Fruit fly (Drosophila melanogaster) whole organism, embryonic: ENCODE data around the gene CG14439.

Experiments used
- Ada2b ChIP-seq: fragments of 200-800 bp; sonication (Bioruptor generic); IDR thresholded peaks from 2 replicates; pipeline ENCODE4 v1.3.6; 2022; ENCODE audit warnings: missing biosample characterization, missing genetic modification characterization
- Atf3 ChIP-seq: fragments of 200-800 bp; sonication (Bioruptor generic); optimal IDR thresholded peaks from 3 replicates; lab custom pipeline; 2016; ENCODE audit warnings: missing biosample characterization, missing genetic modification characterization
- CG10366 ChIP-seq: fragments of 200-800 bp; sonication (Bioruptor generic); IDR thresholded peaks from 2 replicates; pipeline ENCODE4 v1.3.6; 2022; ENCODE audit warnings: missing biosample characterization, missing genetic modification characterization
- CG10979 ChIP-seq: fragments of 200-800 bp; sonication (Bioruptor generic); optimal IDR thresholded peaks from 2 replicates; lab custom pipeline; 2018; ENCODE audit warnings: missing biosample characterization, mild to moderate bottlenecking, missing genetic modification characterization, moderate library complexity
- CG12219 ChIP-seq: fragments of 200-800 bp; sonication (Bioruptor generic); optimal IDR thresholded peaks from 3 replicates; lab custom pipeline; 2018; ENCODE audit warnings: missing biosample characterization, mild to moderate bottlenecking, missing genetic modification characterization
- CG12744 ChIP-seq: fragments of 200-800 bp; sonication (Bioruptor generic); optimal IDR thresholded peaks from 2 replicates; lab custom pipeline; 2016; ENCODE audit warnings: missing biosample characterization, missing genetic modification characterization
- CG13775 ChIP-seq: fragments of 200-800 bp; sonication (Bioruptor generic); optimal IDR thresholded peaks from 3 replicates; lab custom pipeline; 2017; ENCODE audit warnings: missing biosample characterization, mild to moderate bottlenecking, missing genetic modification characterization
- CG14965 ChIP-seq: fragments of 200-800 bp; sonication (Bioruptor generic); optimal IDR thresholded peaks from 2 replicates; lab custom pipeline; 2016; ENCODE audit warnings: missing biosample characterization, missing genetic modification characterization, borderline replicate concordance
- CG15269 ChIP-seq: fragments of 200-800 bp; sonication (Bioruptor generic); optimal IDR thresholded peaks from 2 replicates; lab custom pipeline; 2018; ENCODE audit warnings: missing biosample characterization, mild to moderate bottlenecking, missing genetic modification characterization, moderate library complexity
- CG16863 ChIP-seq: fragments of 200-800 bp; sonication (Bioruptor generic); optimal IDR thresholded peaks from 3 replicates; lab custom pipeline; 2016; ENCODE audit warnings: missing biosample characterization, missing genetic modification characterization
- CG2199 ChIP-seq: fragments of 200-800 bp; sonication (Bioruptor generic); IDR thresholded peaks from 3 replicates; pipeline ENCODE4 v1.3.6; 2022; ENCODE audit warnings: missing biosample characterization, missing genetic modification characterization
- CG34224 ChIP-seq: fragments of 200-800 bp; sonication (Bioruptor generic); IDR thresholded peaks from 3 replicates; pipeline ENCODE4 v1.3.6; 2022; ENCODE audit warnings: missing biosample characterization, missing genetic modification characterization; ENCODE audit not compliant: partially characterized antibody
- CG7786 ChIP-seq: fragments of 200-800 bp; sonication (Bioruptor generic); optimal IDR thresholded peaks from 2 replicates; lab custom pipeline; 2016; ENCODE audit warnings: missing biosample characterization, missing genetic modification characterization
- CG7963 ChIP-seq: fragments of 200-800 bp; sonication (Bioruptor generic); IDR thresholded peaks from 3 replicates; pipeline ENCODE4 v1.3.6; 2022; ENCODE audit warnings: missing biosample characterization, missing genetic modification characterization; ENCODE audit not compliant: partially characterized antibody
- CG8290 ChIP-seq, 3 experiments: fragments of 200-800 bp; sonication (Bioruptor generic); optimal IDR thresholded peaks; 2 replicates each; lab custom pipeline; 2016 to 2019; ENCODE audit warnings: missing biosample characterization in 3 of 3, missing genetic modification characterization in 3 of 3, mild to moderate bottlenecking in 2 of 3, moderate library complexity in 1 of 3
- CG8944 ChIP-seq: fragments of 200-800 bp; sonication (Bioruptor generic); optimal IDR thresholded peaks from 3 replicates; lab custom pipeline; 2016; ENCODE audit warnings: missing biosample characterization, missing genetic modification characterization
- CTCF ChIP-seq: fragments of 200-800 bp; sonication (Bioruptor generic); optimal IDR thresholded peaks from 2 replicates; lab custom pipeline; 2017; ENCODE audit warnings: missing biosample characterization, mild to moderate bottlenecking, missing genetic modification characterization, moderate library complexity
- Dbx ChIP-seq: fragments of 200-800 bp; sonication (Bioruptor generic); IDR thresholded peaks from 3 replicates; pipeline ENCODE4 v1.3.6; 2022; ENCODE audit warnings: missing biosample characterization, missing genetic modification characterization
- Doc3 ChIP-seq: fragments of 200-800 bp; sonication (Bioruptor generic); IDR thresholded peaks from 3 replicates; pipeline ENCODE4 v1.3.6; 2022; ENCODE audit warnings: missing biosample characterization, missing genetic modification characterization; ENCODE audit not compliant: partially characterized antibody
- Fer3 ChIP-seq: fragments of 200-800 bp; sonication (Bioruptor generic); optimal IDR thresholded peaks from 2 replicates; lab custom pipeline; 2018; ENCODE audit warnings: missing biosample characterization, mild to moderate bottlenecking, missing genetic modification characterization, moderate library complexity
- Hand ChIP-seq: fragments of 200-800 bp; sonication (Bioruptor generic); optimal IDR thresholded peaks from 2 replicates; lab custom pipeline; 2017; ENCODE audit warnings: mild to moderate bottlenecking, missing biosample characterization, missing genetic modification reagents, missing genetic modification characterization
- Lpt ChIP-seq: fragments of >200 bp; optimal IDR thresholded peaks from 2 replicates; lab custom pipeline; 2018; ENCODE audit warnings: missing biosample characterization, missing genetic modification characterization
- NC2α ChIP-seq: fragments of 200-800 bp; sonication (Bioruptor generic); optimal IDR thresholded peaks from 2 replicates; lab custom pipeline; 2016; ENCODE audit warnings: missing biosample characterization, missing genetic modification characterization
- Opbp ChIP-seq: fragments of 200-800 bp; sonication (Bioruptor generic); IDR thresholded peaks from 3 replicates; pipeline ENCODE4 v1.3.6; 2022; ENCODE audit warnings: missing biosample characterization, missing genetic modification characterization; ENCODE audit not compliant: partially characterized antibody
- Ptx1 ChIP-seq: fragments of 200-800 bp; sonication (Bioruptor generic); IDR thresholded peaks from 2 replicates; pipeline ENCODE4 v1.3.6; 2022; ENCODE audit warnings: missing biosample characterization, missing genetic modification characterization
- Rx ChIP-seq: fragments of 200-800 bp; sonication (Bioruptor generic); IDR thresholded peaks from 2 replicates; pipeline ENCODE4 v1.3.6; 2022; ENCODE audit warnings: missing biosample characterization, missing genetic modification characterization
- Side ChIP-seq: fragments of 200-800 bp; sonication (Bioruptor generic); optimal IDR thresholded peaks from 2 replicates; lab custom pipeline; 2016; ENCODE audit warnings: missing biosample characterization, missing genetic modification characterization
- Six4 ChIP-seq: fragments of 200-800 bp; sonication (Bioruptor generic); optimal IDR thresholded peaks from 2 replicates; lab custom pipeline; 2016; ENCODE audit warnings: missing biosample characterization, missing genetic modification characterization
- Sox100B ChIP-seq: fragments of 200-800 bp; sonication (Bioruptor generic); optimal IDR thresholded peaks from 3 replicates; lab custom pipeline; 2018; ENCODE audit warnings: missing biosample characterization, mild to moderate bottlenecking, missing genetic modification characterization
- Sry-δ ChIP-seq: fragments of 200-800 bp; sonication (Bioruptor generic); optimal IDR thresholded peaks from 2 replicates; lab custom pipeline; 2016; ENCODE audit warnings: missing biosample characterization, missing genetic modification characterization
- Vsx1 ChIP-seq: fragments of 200-800 bp; sonication (Bioruptor generic); optimal IDR thresholded peaks from 2 replicates; lab custom pipeline; 2017; ENCODE audit warnings: missing biosample characterization, mild to moderate bottlenecking, missing genetic modification characterization, missing genetic modification reagents
- bigmax ChIP-seq: fragments of 200-800 bp; sonication (Bioruptor generic); optimal IDR thresholded peaks from 2 replicates; lab custom pipeline; 2018; ENCODE audit warnings: missing biosample characterization, mild to moderate bottlenecking, missing genetic modification characterization
- cas ChIP-seq: fragments of 200-800 bp; sonication (Bioruptor generic); IDR thresholded peaks from 2 replicates; pipeline ENCODE4 v1.3.6; 2022; ENCODE audit warnings: missing biosample characterization, missing genetic modification characterization
- chinmo ChIP-seq: fragments of 200-800 bp; sonication (Bioruptor generic); IDR thresholded peaks from 4 replicates; pipeline ENCODE4 v1.3.6; 2022; ENCODE audit warnings: missing biosample characterization, missing genetic modification characterization; ENCODE audit not compliant: partially characterized antibody
- chn ChIP-seq: fragments of 200-800 bp; sonication (Bioruptor generic); optimal IDR thresholded peaks from 2 replicates; lab custom pipeline; 2016; ENCODE audit warnings: missing biosample characterization, missing genetic modification characterization
- dan ChIP-seq: fragments of 200-800 bp; sonication (Bioruptor generic); IDR thresholded peaks from 2 replicates; pipeline ENCODE4 v1.3.6; 2022; ENCODE audit warnings: missing biosample characterization, missing genetic modification characterization
- dpn ChIP-seq, 2 experiments: fragments of 200-800 bp; sonication (Bioruptor generic); optimal IDR thresholded peaks; 3 replicates each; lab custom pipeline; 2016; ENCODE audit warnings: missing biosample characterization in 2 of 2, missing genetic modification characterization in 2 of 2
- ftz-f1 ChIP-seq: fragments of 200-800 bp; sonication (Bioruptor generic); optimal IDR thresholded peaks from 2 replicates; lab custom pipeline; 2016; ENCODE audit warnings: missing biosample characterization, missing genetic modification characterization
- gt ChIP-seq: fragments of 200-800 bp; sonication (Bioruptor generic); IDR thresholded peaks from 2 replicates; pipeline ENCODE4 v1.3.6; 2022; ENCODE audit warnings: missing biosample characterization, missing genetic modification characterization
- ind ChIP-seq: fragments of 200-800 bp; sonication (Bioruptor generic); optimal IDR thresholded peaks from 3 replicates; lab custom pipeline; 2016; ENCODE audit warnings: missing biosample characterization, missing genetic modification characterization
- knrl ChIP-seq: fragments of 200-800 bp; sonication (Bioruptor generic); IDR thresholded peaks from 3 replicates; pipeline ENCODE4 v1.3.6; 2022; ENCODE audit warnings: missing biosample characterization, missing genetic modification characterization; ENCODE audit not compliant: partially characterized antibody
- nmo ChIP-seq: fragments of 200-800 bp; sonication (Bioruptor generic); optimal IDR thresholded peaks from 2 replicates; lab custom pipeline; 2018; ENCODE audit warnings: missing biosample characterization, mild to moderate bottlenecking, missing genetic modification characterization, moderate library complexity
- onecut ChIP-seq: fragments of 200-800 bp; sonication (Bioruptor generic); IDR thresholded peaks from 2 replicates; pipeline ENCODE4 v1.3.6; 2022; ENCODE audit warnings: missing biosample characterization, missing genetic modification characterization
- pfk ChIP-seq: fragments of 200-800 bp; sonication (Bioruptor generic); optimal IDR thresholded peaks from 2 replicates; lab custom pipeline; 2018; ENCODE audit warnings: missing biosample characterization, mild to moderate bottlenecking, missing genetic modification characterization, moderate library complexity
- pum ChIP-seq: fragments of 200-800 bp; sonication (Bioruptor generic); optimal IDR thresholded peaks from 2 replicates; lab custom pipeline; 2016; ENCODE audit warnings: missing biosample characterization, missing genetic modification characterization
- repo ChIP-seq: fragments of 200-800 bp; sonication (Bioruptor generic); optimal IDR thresholded peaks from 2 replicates; lab custom pipeline; 2016; ENCODE audit warnings: missing biosample characterization, missing genetic modification characterization
- sna ChIP-seq: fragments of 200-800 bp; sonication (Bioruptor generic); IDR thresholded peaks from 2 replicates; pipeline ENCODE4 v1.3.6; 2022; ENCODE audit warnings: missing biosample characterization, missing genetic modification characterization; ENCODE audit not compliant: partially characterized antibody
- ssp ChIP-seq: fragments of 200-800 bp; sonication (Bioruptor generic); IDR thresholded peaks from 2 replicates; pipeline ENCODE4 v1.3.6; 2022; ENCODE audit warnings: missing biosample characterization, missing genetic modification characterization
- toy ChIP-seq: fragments of 200-800 bp; sonication (Bioruptor generic); IDR thresholded peaks from 2 replicates; pipeline ENCODE4 v1.3.6; 2022; ENCODE audit warnings: missing biosample characterization, missing genetic modification characterization
- unpg ChIP-seq: fragments of 200-800 bp; sonication (Bioruptor generic); optimal IDR thresholded peaks from 3 replicates; lab custom pipeline; 2018; ENCODE audit warnings: missing biosample characterization, mild to moderate bottlenecking, missing genetic modification characterization, moderate library complexity

Gene CG14439

DNA sequence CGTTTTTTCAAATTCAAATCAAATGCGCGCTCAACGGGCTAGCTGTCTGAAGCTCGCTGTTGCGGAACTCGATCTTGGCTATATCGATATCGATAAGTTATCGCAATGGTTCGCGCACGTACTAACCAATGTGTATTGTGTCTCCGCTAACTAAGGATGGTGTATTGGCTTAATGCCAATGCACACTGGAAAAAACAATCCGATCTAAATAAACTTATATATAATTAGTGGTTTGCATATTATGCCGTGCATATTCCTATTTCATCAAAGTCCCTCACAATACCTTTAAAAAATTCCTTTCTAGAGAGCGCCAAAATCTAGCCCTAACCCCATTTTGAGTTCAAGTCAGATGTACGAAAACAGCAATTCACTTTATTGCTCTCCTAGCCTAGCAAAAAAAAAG is 6.2 kb upstream of the CG14439 start (continued):
- TF ChIP-seq CG16863 (GFP tag; lab: Kevin White, UChicago) (peak; percentile 18), knrl (peak; percentile 72), Sox100B (GFP tag; lab: Kevin White, UChicago) (no peak), Atf3 (no peak), NC2α (GFP tag; lab: Kevin White, UChicago) (no peak), Opbp (GFP tag; lab: Robert Waterston, UW) (peak; percentile 84), Vsx1 (GFP tag; lab: Kevin White, UChicago) (no peak), dpn (GFP tag; optimal IDR thresholded peaks at IDR 0.05; lab: Kevin White, UChicago) (peak; percentile 45 to 65), CTCF (peak; percentile 73), CG13775 (GFP tag; lab: Kevin White, UChicago) (no peak), CG12744 (no peak), CG2199 (peak; percentile 54; the same call in 1 of the 3 replicates), CG12219 (GFP tag; lab: Kevin White, UChicago) (no peak), CG10366 (GFP tag; lab: Robert Waterston, UW) (peak; percentile 19; the same call in 1 of the 2 replicates), ind (GFP tag; lab: Kevin White, UChicago) (peak; percentile 25), Lpt (GFP tag; lab: Kevin White, UChicago) (no peak), nmo (GFP tag; lab: Kevin White, UChicago) (peak; percentile 39), CG7963 (GFP tag; lab: Robert Waterston, UW) (peak; percentile 67; the same call in 2 of the 3 replicates), Doc3 (GFP tag; lab: Robert Waterston, UW) (peak; percentile 31; the same call in 1 of the 3 replicates), Fer3 (tag; lab: Kevin White, UChicago) (peak; percentile 14), CG7786 (GFP tag; lab: Kevin White, UChicago) (peak; percentile 25), bigmax (peak; percentile 66), CG14965 (no peak), ftz-f1 (GFP tag; lab: Kevin White, UChicago) (peak; percentile 18), CG10979 (peak; percentile 10), chn (GFP tag; lab: Kevin White, UChicago) (peak; percentile 46), onecut (peak; percentile 29; the same call in 1 of the 2 replicates), CG34224 (GFP tag; lab: Robert Waterston, UW) (peak; percentile 70), dan (GFP tag; lab: Robert Waterston, UW) (no peak), gt (GFP tag; lab: Robert Waterston, UW) (no peak), cas (GFP tag; lab: Robert Waterston, UW) (0 out of 2 replicates have a peak, but pooled peaks have one; percentile 34), unpg (GFP tag; lab: Kevin White, UChicago) (peak; percentile 50), Ptx1 (peak; percentile 50), Ada2b (GFP tag; lab: Robert Waterston, UW) (peak; percentile 48), Six4 (GFP tag; lab: Kevin White, UChicago) (no peak), pfk (GFP tag; lab: Kevin White, UChicago) (peak; percentile 12), CG15269 (tag; lab: Kevin White, UChicago) (peak; percentile 45), Rx (GFP tag; lab: Robert Waterston, UW) (0 out of 2 replicates have a peak, but pooled peaks have one; percentile 13), Side (GFP tag; lab: Kevin White, UChicago) (peak; percentile 8), repo (GFP tag; lab: Kevin White, UChicago) (peak; percentile 46), CG8944 (GFP tag; lab: Kevin White, UChicago) (no peak), Hand (GFP tag; lab: Kevin White, UChicago) (no peak), Sry-δ (GFP tag; lab: Kevin White, UChicago) (peak; percentile 81), CG8290 (GFP tag; optimal IDR thresholded peaks at IDR 0.05; lab: Kevin White, UChicago) (peak; percentile 82), CG8290 (tag; optimal IDR thresholded peaks at IDR 0.05; lab: Kevin White, UChicago) (peak in 1 of 2 experiments; percentile 91), sna (GFP tag; lab: Robert Waterston, UW) (peak; percentile 67; the same call in 1 of the 2 replicates), pum (GFP tag; lab: Kevin White, UChicago) (peak; percentile 42), ssp (GFP tag; lab: Robert Waterston, UW) (no peak), chinmo (GFP tag; lab: Robert Waterston, UW) (peak; percentile 74; the same call in 1 of the 4 replicates), toy (no peak), Dbx (GFP tag; lab: Robert Waterston, UW) (peak; percentile 65; the same call in 2 of the 3 replicates)
